Worm (Caenorhabditis elegans): ENCODE results near the gene lin-45.

Gene lin-45

ce11 chrIV:6789950-6790349 lies 41.6 kb upstream of the lin-45 start:
- no peak for TF ChIP-seq nhr-28 (tag; optimal IDR thresholded peaks at IDR 0.05)
- TF ChIP-seq ceh-83 (GFP tag; optimal IDR thresholded peaks at IDR 0.05): no peak
- no peak for TF ChIP-seq mab-5 (tag; optimal IDR thresholded peaks at IDR 0.05)
- no peak for TF ChIP-seq pha-4 (tag; optimal IDR thresholded peaks at IDR 0.05)
- no peak for TF ChIP-seq M03D4.4 (tag; optimal IDR thresholded peaks at IDR 0.05)
- no peak for TF ChIP-seq tbx-8 (GFP tag; optimal IDR thresholded peaks at IDR 0.05)
- TF ChIP-seq sptf-1 (tag; optimal IDR thresholded peaks at IDR 0.05): no peak
- TF ChIP-seq nhr-12 (tag; optimal IDR thresholded peaks at IDR 0.05): no peak
- no peak for TF ChIP-seq mep-1 (tag; optimal IDR thresholded peaks at IDR 0.05)
- no peak for TF ChIP-seq ceh-43 (GFP tag; optimal IDR thresholded peaks at IDR 0.05)
- no peak for TF ChIP-seq zip-8 (tag; optimal IDR thresholded peaks at IDR 0.05)
- TF ChIP-seq nhr-237 (tag; optimal IDR thresholded peaks at IDR 0.05): no peak
- no peak for TF ChIP-seq elt-3 (tag; optimal IDR thresholded peaks at IDR 0.05)
- no peak for TF ChIP-seq blmp-1 (tag; optimal IDR thresholded peaks at IDR 0.05)
- no peak for TF ChIP-seq elt-1 (tag; optimal IDR thresholded peaks at IDR 0.05; ENCODE audit: borderline replicate concordance, insufficient read depth)
- no peak for TF ChIP-seq ceh-39 (tag; optimal IDR thresholded peaks at IDR 0.05)

DNA sequence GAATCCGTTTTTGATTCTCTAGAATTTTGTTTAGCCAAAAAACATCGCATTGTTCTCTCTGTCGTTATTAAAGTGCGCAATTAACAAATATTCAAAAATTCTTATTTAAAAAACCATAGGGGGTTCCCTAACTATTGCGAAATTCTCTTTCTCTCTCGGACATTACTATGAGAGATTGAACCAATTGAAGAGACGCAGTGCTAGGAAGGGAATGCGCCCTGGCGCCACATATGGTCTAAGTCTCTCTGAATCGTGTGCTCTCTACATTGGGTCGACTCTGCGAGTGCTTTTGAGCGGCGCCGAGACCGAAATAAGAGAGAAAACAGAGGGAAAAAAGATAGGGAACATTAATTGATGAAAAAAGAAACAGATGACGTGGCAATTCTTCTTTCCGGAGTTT lies 37.5 kb upstream of the lin-45 start:
- no peak for TF ChIP-seq lin-32 (GFP tag; optimal IDR thresholded peaks at IDR 0.05)
- TF ChIP-seq hlh-1 (tag; optimal IDR thresholded peaks at IDR 0.05): no peak
- TF ChIP-seq unc-120 (tag; optimal IDR thresholded peaks at IDR 0.05; ENCODE audit: poor library complexity, severe bottlenecking): peak; percentile 80
- TF ChIP-seq zip-8 (tag; optimal IDR thresholded peaks at IDR 0.05): no peak
- no peak for TF ChIP-seq tbx-8 (GFP tag; optimal IDR thresholded peaks at IDR 0.05)
- TF ChIP-seq mep-1 (tag; optimal IDR thresholded peaks at IDR 0.05): peak; percentile 25
- TF ChIP-seq nhr-76 (tag; optimal IDR thresholded peaks at IDR 0.05): no peak
- TF ChIP-seq pha-4 (tag; optimal IDR thresholded peaks at IDR 0.05): no peak
- no peak for TF ChIP-seq unc-62 (GFP tag; optimal IDR thresholded peaks at IDR 0.05)
- no peak for TF ChIP-seq drap-1 (GFP tag; optimal IDR thresholded peaks at IDR 0.05)
- TF ChIP-seq unc-39 (tag; optimal IDR thresholded peaks at IDR 0.05): no peak
- TF ChIP-seq bed-3 (GFP tag; optimal IDR thresholded peaks at IDR 0.05): no peak
- no peak for TF ChIP-seq ceh-43 (GFP tag; optimal IDR thresholded peaks at IDR 0.05)
- no peak for TF ChIP-seq mls-2 (tag; optimal IDR thresholded peaks at IDR 0.05)
- peak; percentile 49 for TF ChIP-seq nhr-237 (tag; optimal IDR thresholded peaks at IDR 0.05)
- no peak for TF ChIP-seq elt-1 (tag; optimal IDR thresholded peaks at IDR 0.05; ENCODE audit: borderline replicate concordance, insufficient read depth)
- peak; percentile 35 for TF ChIP-seq ces-1 (GFP tag; optimal IDR thresholded peaks at IDR 0.05)
- no peak for TF ChIP-seq lin-13 (tag; optimal IDR thresholded peaks at IDR 0.05)

DNA sequence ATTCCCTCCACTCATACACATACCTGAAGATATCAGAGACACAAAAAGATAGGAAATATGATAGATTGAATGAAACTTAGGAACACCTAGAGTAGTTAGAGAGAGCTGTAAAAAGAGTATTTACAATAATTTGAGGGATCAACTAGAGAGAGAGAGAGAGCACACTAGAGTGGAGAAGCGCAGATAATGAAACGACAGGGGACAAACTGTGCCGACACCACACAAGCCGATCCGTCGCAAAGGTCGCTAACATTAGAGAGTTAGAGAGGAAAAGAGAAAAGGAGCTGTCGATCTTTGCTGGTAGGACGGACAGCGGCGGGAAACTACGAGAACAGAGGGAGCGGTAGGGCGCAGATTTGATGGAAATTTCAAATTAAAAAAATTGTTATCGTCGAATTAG lies 36.8 kb upstream of the lin-45 start, which contains the start of gene dyci-1:
dyci-1 (minus strand) TSS at position 122 of the 400 bp plus-strand sequence.
- TF ChIP-seq ztf-11 (tag; optimal IDR thresholded peaks at IDR 0.05): no peak
- TF ChIP-seq snpc-4 (tag; optimal IDR thresholded peaks at IDR 0.05): no peak
- peak; percentile 38 for TF ChIP-seq pha-4 (tag; optimal IDR thresholded peaks at IDR 0.05)
- no peak for TF ChIP-seq mab-5 (tag; optimal IDR thresholded peaks at IDR 0.05)
- no peak for TF ChIP-seq lin-32 (GFP tag; optimal IDR thresholded peaks at IDR 0.05)
- no peak for TF ChIP-seq cnd-1 (tag; optimal IDR thresholded peaks at IDR 0.05)
- TF ChIP-seq lin-13 (tag; optimal IDR thresholded peaks at IDR 0.05): no peak
- no peak for TF ChIP-seq unc-62 (GFP tag; optimal IDR thresholded peaks at IDR 0.05)
- TF ChIP-seq bed-3 (GFP tag; optimal IDR thresholded peaks at IDR 0.05): no peak
- TF ChIP-seq flh-1 (GFP tag; optimal IDR thresholded peaks at IDR 0.05): no peak
- peak; percentile 77 for TF ChIP-seq unc-120 (tag; optimal IDR thresholded peaks at IDR 0.05; ENCODE audit: poor library complexity, severe bottlenecking)
- peak; percentile 41 for TF ChIP-seq hlh-1 (tag; optimal IDR thresholded peaks at IDR 0.05)
- TF ChIP-seq nhr-76 (tag; optimal IDR thresholded peaks at IDR 0.05): no peak
- no peak for TF ChIP-seq ceh-39 (tag; optimal IDR thresholded peaks at IDR 0.05)
- TF ChIP-seq ham-2 (GFP tag; optimal IDR thresholded peaks at IDR 0.05): peak; percentile 91
- no peak for TF ChIP-seq elt-3 (tag; optimal IDR thresholded peaks at IDR 0.05)
- TF ChIP-seq ces-1 (GFP tag; optimal IDR thresholded peaks at IDR 0.05): no peak

- TF ChIP-seq hlh-1 (tag; optimal IDR thresholded peaks at IDR 0.05) (no peak), ceh-43 (GFP tag; optimal IDR thresholded peaks at IDR 0.05) (no peak), blmp-1 (tag; optimal IDR thresholded peaks at IDR 0.05) (no peak), bed-3 (GFP tag; optimal IDR thresholded peaks at IDR 0.05) (no peak), flh-1 (GFP tag; optimal IDR thresholded peaks at IDR 0.05) (no peak), elt-1 (tag; optimal IDR thresholded peaks at IDR 0.05; ENCODE audit: borderline replicate concordance, insufficient read depth) (no peak), M03D4.4 (tag; optimal IDR thresholded peaks at IDR 0.05) (no peak), sptf-1 (tag; optimal IDR thresholded peaks at IDR 0.05) (no peak), nhr-237 (tag; optimal IDR thresholded peaks at IDR 0.05) (no peak), ces-1 (GFP tag; optimal IDR thresholded peaks at IDR 0.05) (no peak)
Observed at ce11 chrIV:6777156-6777555, 28.8 kb upstream of the lin-45 start.
